Fruit fly (Drosophila melanogaster): ENCODE results near the gene Mi-2.
A peak's percentile ranks its signal among the peaks of the same experiment; 100 is the strongest.

Gene Mi-2

dm6 chr3L:19909234-19910053 lies 571 bp downstream of the Mi-2 start (continued):
- TF ChIP-seq br (optimal IDR thresholded peaks at IDR 0.05), result no peak
- no peak for TF ChIP-seq CG15601 (tag; optimal IDR thresholded peaks at IDR 0.05)
- no peak for TF ChIP-seq CG8281 (tag; optimal IDR thresholded peaks at IDR 0.05)
- no peak for TF ChIP-seq Antp (GFP tag; optimal IDR thresholded peaks at IDR 0.05)
- peak; percentile 33 for TF ChIP-seq HmgZ (tag; optimal IDR thresholded peaks at IDR 0.05)
- no peak for TF ChIP-seq CG8765 (GFP tag; IDR thresholded peaks at IDR 0.05)
- TF ChIP-seq Dfd (GFP tag; optimal IDR thresholded peaks at IDR 0.05), result no peak
- 0 out of 3 replicates have a peak, but pooled peaks have one; percentile 6 for TF ChIP-seq CG16813 (GFP tag; IDR thresholded peaks at IDR 0.05; ENCODE audit: partially characterized antibody)
- TF ChIP-seq CG10267 (tag; optimal IDR thresholded peaks at IDR 0.05), result peak; percentile 68
- no peak for TF ChIP-seq sqz (GFP tag; optimal IDR thresholded peaks at IDR 0.05)
- TF ChIP-seq klu (GFP tag; IDR thresholded peaks at IDR 0.05), result no peak
- TF ChIP-seq Gug (GFP tag; IDR thresholded peaks at IDR 0.05), result no peak
- no peak for TF ChIP-seq CG9215 (GFP tag; IDR thresholded peaks at IDR 0.05)
- peak; percentile 94 for TF ChIP-seq CG9797 (GFP tag; optimal IDR thresholded peaks at IDR 0.05)
- no peak for TF ChIP-seq CG32767 (GFP tag; IDR thresholded peaks at IDR 0.05)
- TF ChIP-seq Xbp1 (GFP tag; optimal IDR thresholded peaks at IDR 0.05), result peak; percentile 24
- TF ChIP-seq hkb (optimal IDR thresholded peaks at IDR 0.05), result no peak
- no peak for TF ChIP-seq hkb (GFP tag; IDR thresholded peaks at IDR 0.05)
- TF ChIP-seq Awh (GFP tag; IDR thresholded peaks at IDR 0.05), result no peak
- TF ChIP-seq TFAM (GFP tag; optimal IDR thresholded peaks at IDR 0.05), result no peak
- no peak for TF ChIP-seq stc (GFP tag; IDR thresholded peaks at IDR 0.05)
- no peak for TF ChIP-seq gsb (GFP tag; IDR thresholded peaks at IDR 0.05)
- peak; percentile 9; the same call in 1 of the 3 replicates for TF ChIP-seq CG34422 (GFP tag; IDR thresholded peaks at IDR 0.05)
- TF ChIP-seq tio (GFP tag; optimal IDR thresholded peaks at IDR 0.05), result no peak
- peak; percentile 64 for TF ChIP-seq Ets97D (GFP tag; optimal IDR thresholded peaks at IDR 0.05)
- no peak for TF ChIP-seq CG11695 (GFP tag; IDR thresholded peaks at IDR 0.05)
- TF ChIP-seq NfI (GFP tag; optimal IDR thresholded peaks at IDR 0.05), result peak; percentile 36
- TF ChIP-seq jing (GFP tag; optimal IDR thresholded peaks at IDR 0.05), result no peak
- peak; percentile 24 for TF ChIP-seq caup (GFP tag; optimal IDR thresholded peaks at IDR 0.05; ENCODE audit: severe bottlenecking)
- TF ChIP-seq B-H2 (GFP tag; optimal IDR thresholded peaks at IDR 0.05), result no peak
- no peak for TF ChIP-seq ATbp (GFP tag; optimal IDR thresholded peaks at IDR 0.05)
- peak; percentile 25 for TF ChIP-seq zen (tag; optimal IDR thresholded peaks at IDR 0.05)
- no peak for TF ChIP-seq CG6654 (GFP tag; optimal IDR thresholded peaks at IDR 0.05)
- no peak for TF ChIP-seq Meics (GFP tag; optimal IDR thresholded peaks at IDR 0.05)
- TF ChIP-seq CG3407 (GFP tag; optimal IDR thresholded peaks at IDR 0.05), result no peak
- TF ChIP-seq lilli (GFP tag; optimal IDR thresholded peaks at IDR 0.05), result no peak
- TF ChIP-seq CG3281 (GFP tag; optimal IDR thresholded peaks at IDR 0.05), result peak; percentile 84
- TF ChIP-seq Lim3 (GFP tag; IDR thresholded peaks at IDR 0.05), result no peak
- TF ChIP-seq sr (GFP tag; IDR thresholded peaks at IDR 0.05), result no peak
- TF ChIP-seq CG10209 (GFP tag; optimal IDR thresholded peaks at IDR 0.05), result no peak
- TF ChIP-seq mld (GFP tag; IDR thresholded peaks at IDR 0.05; ENCODE audit: partially characterized antibody), result no peak
- TF ChIP-seq lab (GFP tag; optimal IDR thresholded peaks at IDR 0.05), result no peak
- no peak for TF ChIP-seq vnd (GFP tag; IDR thresholded peaks at IDR 0.05; ENCODE audit: partially characterized antibody)
- no peak for TF ChIP-seq Fer1 (GFP tag; optimal IDR thresholded peaks at IDR 0.05)
- TF ChIP-seq CG1529 (GFP tag; optimal IDR thresholded peaks at IDR 0.05), result no peak
- TF ChIP-seq chn (GFP tag; optimal IDR thresholded peaks at IDR 0.05), result no peak
- TF ChIP-seq peb (GFP tag; IDR thresholded peaks at IDR 0.05), result no peak
- no peak for TF ChIP-seq Jarid2 (GFP tag; optimal IDR thresholded peaks at IDR 0.05)
- TF ChIP-seq Hmr (GFP tag; optimal IDR thresholded peaks at IDR 0.05), result peak; percentile 54
- peak; percentile 45 for TF ChIP-seq CG12391 (tag; optimal IDR thresholded peaks at IDR 0.05)

Data from whole organism, embryonic.